Worm (Caenorhabditis elegans): ENCODE data around the gene K09A11.1.

DNA sequence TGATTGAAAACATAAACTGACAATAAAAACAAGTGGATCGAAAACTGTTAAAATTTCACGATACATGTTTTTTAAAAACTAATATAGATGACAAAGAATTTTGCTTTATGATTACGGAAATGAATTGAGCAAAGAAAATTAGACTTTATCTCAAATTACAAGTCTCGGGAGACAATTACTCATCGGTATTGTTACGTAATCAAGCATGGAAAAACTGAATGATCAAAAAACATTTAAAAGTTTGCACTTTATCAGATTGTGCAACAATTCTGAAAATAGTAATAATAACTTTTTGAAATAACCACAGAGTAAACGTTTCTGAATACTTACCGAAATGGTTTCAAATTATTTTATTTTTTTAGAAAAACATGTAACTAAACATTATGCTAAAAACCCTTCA, 43.5 kb downstream of the K09A11.1 start, which contains the start of gene srd-43:
- TF ChIP-seq ceh-48 (tag; optimal IDR thresholded peaks at IDR 0.05) (no peak), hlh-15 (tag; optimal IDR thresholded peaks at IDR 0.05) (no peak), fkh-6 (tag; optimal IDR thresholded peaks at IDR 0.05) (no peak), ceh-22 (tag; optimal IDR thresholded peaks at IDR 0.05) (no peak), ref-2 (tag; optimal IDR thresholded peaks at IDR 0.05) (no peak), C38D4.7 (GFP tag; optimal IDR thresholded peaks at IDR 0.05) (no peak)

All from whole organism, late embryonic.